Worm (Caenorhabditis elegans) whole organism, L2 larva: Measurements from ENCODE around the gene nhr-132.

Source experiments
- F13H6.1 ChIP-seq: sonication (generic microtip); optimal IDR thresholded peaks from 2 replicates; lab custom pipeline; 2016; ENCODE audit warnings: missing genetic modification characterization, missing compliant biosample characterization
- Y55F3AM.14 ChIP-seq: fragments of 200-800 bp; sonication (Bioruptor generic); optimal IDR thresholded peaks from 2 replicates; lab custom pipeline; 2018; ENCODE audit warnings: mild to moderate bottlenecking, missing genetic modification characterization, missing compliant biosample characterization
- ZK546.5 ChIP-seq: sonication (generic microtip); optimal IDR thresholded peaks from 2 replicates; lab custom pipeline; 2017; ENCODE audit warnings: missing biosample characterization, missing genetic modification characterization
- alr-1 ChIP-seq: fragments of 150-350 bp; optimal IDR thresholded peaks from 2 replicates; lab custom pipeline; 2014; ENCODE audit warnings: missing biosample characterization, missing genetic modification characterization
- aly-2 ChIP-seq: fragments of 150-350 bp; optimal IDR thresholded peaks from 2 replicates; lab custom pipeline; 2014; ENCODE audit warnings: missing biosample characterization, missing genetic modification characterization
- ama-1 ChIP-seq: fragments of 150-350 bp; optimal IDR thresholded peaks from 2 replicates; lab custom pipeline; 2018; ENCODE audit warnings: inconsistent platforms
- blmp-1 ChIP-seq: sonication (generic microtip); optimal IDR thresholded peaks from 2 replicates; lab custom pipeline; 2017; ENCODE audit warnings: missing genetic modification characterization, mild to moderate bottlenecking, missing compliant biosample characterization, antibody characterized with exemption, moderate library complexity; ENCODE audit not compliant: insufficient read depth
- ceh-16 ChIP-seq: fragments of 150-350 bp; optimal IDR thresholded peaks from 2 replicates; lab custom pipeline; 2014; ENCODE audit warnings: missing biosample characterization, missing genetic modification characterization
- ceh-82 ChIP-seq: fragments of 150-350 bp; optimal IDR thresholded peaks from 2 replicates; lab custom pipeline; 2014; ENCODE audit warnings: missing biosample characterization, missing genetic modification characterization
- dmd-4 ChIP-seq: sonication (generic microtip); optimal IDR thresholded peaks from 2 replicates; lab custom pipeline; 2017; ENCODE audit warnings: missing biosample characterization, missing genetic modification characterization
- egl-27 ChIP-seq: sonication (generic microtip); optimal IDR thresholded peaks from 3 replicates; lab custom pipeline; 2017; ENCODE audit warnings: missing biosample characterization, missing genetic modification reagents, missing genetic modification characterization
- elt-1 ChIP-seq: fragments of 150-350 bp; optimal IDR thresholded peaks from 2 replicates; lab custom pipeline; 2014; ENCODE audit warnings: missing biosample characterization, missing genetic modification characterization
- elt-3 ChIP-seq: sonication (generic microtip); optimal IDR thresholded peaks from 2 replicates; lab custom pipeline; 2017; ENCODE audit warnings: missing biosample characterization, missing genetic modification characterization
- fos-1 ChIP-seq: fragments of 150-350 bp; optimal IDR thresholded peaks from 2 replicates; lab custom pipeline; 2014; ENCODE audit warnings: missing biosample characterization, missing genetic modification characterization
- gmeb-1 ChIP-seq: fragments of 150-350 bp; optimal IDR thresholded peaks from 2 replicates; lab custom pipeline; 2014; ENCODE audit warnings: missing biosample characterization, missing genetic modification characterization
- lin-13 ChIP-seq: fragments of 150-350 bp; optimal IDR thresholded peaks from 2 replicates; lab custom pipeline; 2014; ENCODE audit warnings: missing biosample characterization, missing genetic modification reagents, missing genetic modification characterization
- lin-39 ChIP-seq: fragments of 150-350 bp; optimal IDR thresholded peaks from 2 replicates; lab custom pipeline; 2014; ENCODE audit warnings: missing biosample characterization, missing genetic modification reagents, missing genetic modification characterization
- lsy-2 ChIP-seq, 2 experiments: fragments of 150-350 bp in 1 of 2; sonication (generic microtip) in 1 of 2; optimal IDR thresholded peaks; 2 replicates each; lab custom pipeline; 2014 to 2017; ENCODE audit warnings: missing biosample characterization in 2 of 2, missing genetic modification characterization in 2 of 2
- mbf-1 ChIP-seq: sonication (generic microtip); optimal IDR thresholded peaks from 2 replicates; lab custom pipeline; 2017; ENCODE audit warnings: missing biosample characterization, missing genetic modification characterization
- mdl-1 ChIP-seq, 2 experiments: fragments of 150-350 bp in 1 of 2; sonication (generic microtip) in 1 of 2; optimal IDR thresholded peaks; 2 replicates each; lab custom pipeline; 2017; ENCODE audit warnings: missing biosample characterization in 2 of 2, missing genetic modification characterization in 2 of 2
- nhr-12 ChIP-seq: fragments of 150-350 bp; optimal IDR thresholded peaks from 2 replicates; lab custom pipeline; 2014; ENCODE audit warnings: missing biosample characterization, missing genetic modification characterization
- nhr-129 ChIP-seq: fragments of 150-350 bp; optimal IDR thresholded peaks from 2 replicates; lab custom pipeline; 2014; ENCODE audit warnings: missing biosample characterization, missing genetic modification characterization
- nhr-21 ChIP-seq: fragments of 150-350 bp; optimal IDR thresholded peaks from 2 replicates; lab custom pipeline; 2014; ENCODE audit warnings: missing biosample characterization, missing genetic modification characterization
- nhr-23 ChIP-seq: fragments of 150-350 bp; optimal IDR thresholded peaks from 2 replicates; lab custom pipeline; 2014; ENCODE audit warnings: missing biosample characterization, missing genetic modification reagents, missing genetic modification characterization
- nhr-237 ChIP-seq: fragments of 150-350 bp; optimal IDR thresholded peaks from 2 replicates; lab custom pipeline; 2014; ENCODE audit warnings: missing biosample characterization, missing genetic modification characterization
- nhr-6 ChIP-seq: fragments of 150-350 bp; optimal IDR thresholded peaks from 2 replicates; lab custom pipeline; 2014; ENCODE audit warnings: missing biosample characterization, missing genetic modification characterization
- nhr-77 ChIP-seq: fragments of 150-350 bp; optimal IDR thresholded peaks from 2 replicates; lab custom pipeline; 2014; ENCODE audit warnings: missing biosample characterization, missing genetic modification characterization
- skn-1 ChIP-seq: sonication (generic microtip); optimal IDR thresholded peaks from 2 replicates; lab custom pipeline; 2017; ENCODE audit warnings: missing biosample characterization, missing genetic modification characterization
- sma-9 ChIP-seq, 2 experiments: fragments of 150-350 bp in 1 of 2; sonication (generic microtip) in 1 of 2; optimal IDR thresholded peaks; 2 replicates each; lab custom pipeline; 2014 to 2016; ENCODE audit warnings: missing genetic modification characterization in 2 of 2, mild to moderate bottlenecking in 1 of 2, missing biosample characterization in 1 of 2, missing compliant biosample characterization in 1 of 2, missing genetic modification reagents in 1 of 2, moderate library complexity in 1 of 2
- unc-39 ChIP-seq: fragments of 150-350 bp; optimal IDR thresholded peaks from 2 replicates; lab custom pipeline; 2014; ENCODE audit warnings: missing biosample characterization, missing genetic modification characterization
- unc-62 ChIP-seq: fragments of 150-350 bp; optimal IDR thresholded peaks from 2 replicates; lab custom pipeline; 2014; ENCODE audit warnings: missing biosample characterization, missing genetic modification reagents, missing genetic modification characterization
- zag-1 ChIP-seq: fragments of 150-350 bp; optimal IDR thresholded peaks from 2 replicates; lab custom pipeline; 2014; ENCODE audit warnings: missing biosample characterization, missing genetic modification characterization
- ztf-1 ChIP-seq: fragments of 200-800 bp; sonication (Bioruptor generic); conservative IDR thresholded peaks from 2 replicates; pipeline ENCODE4 v1.3.6; 2022; ENCODE audit warnings: missing genetic modification characterization, missing compliant biosample characterization
- ztf-4 ChIP-seq: fragments of 150-350 bp; optimal IDR thresholded peaks from 2 replicates; lab custom pipeline; 2014; ENCODE audit warnings: missing biosample characterization, missing genetic modification characterization

Gene nhr-132

ce11 chrV:536571-536970 is 2.3 kb downstream of the nhr-132 start, which contains the start of gene C14C6.5:
Gene C14C6.5 (plus strand): TSS chrV:536628.
- TF ChIP-seq mbf-1 (tag; lab: Kevin White, UChicago) (no peak), sma-9 (GFP tag; optimal IDR thresholded peaks at IDR 0.05; lab: Kevin White, UChicago) (no peak), sma-9 (tag; optimal IDR thresholded peaks at IDR 0.05; lab: Kevin White, UChicago) (no peak), nhr-77 (tag; lab: Kevin White, UChicago) (no peak), nhr-129 (tag; lab: Kevin White, UChicago) (no peak), fos-1 (tag; lab: Kevin White, UChicago) (no peak), blmp-1 (tag; lab: Kevin White, UChicago) (no peak), nhr-12 (tag; lab: Kevin White, UChicago) (no peak), unc-39 (tag; lab: Kevin White, UChicago) (no peak), ZK546.5 (tag; lab: Kevin White, UChicago) (no peak), nhr-23 (tag; lab: Kevin White, UChicago) (no peak)

- TF ChIP-seq sma-9 (GFP tag; optimal IDR thresholded peaks at IDR 0.05; lab: Kevin White, UChicago) (peak; percentile 81), sma-9 (tag; optimal IDR thresholded peaks at IDR 0.05; lab: Kevin White, UChicago) (no peak), nhr-237 (tag; lab: Kevin White, UChicago) (no peak), ceh-16 (tag; lab: Kevin White, UChicago) (peak; percentile 30), ceh-82 (tag; lab: Kevin White, UChicago) (no peak), egl-27 (tag; lab: Kevin White, UChicago) (no peak), elt-1 (peak; percentile 95), nhr-23 (tag; lab: Kevin White, UChicago) (peak; percentile 26)
Measured at ce11 chrV:539040-539510, 4.8 kb downstream of the nhr-132 start, which contains the start of gene nhr-155. Gene nhr-155 (plus strand): TSS chrV:539460.

ce11 chrV:541470-541869 is 7.2 kb downstream of the nhr-132 start:
- TF ChIP-seq elt-1 = peak; percentile 31
- no peak for TF ChIP-seq nhr-21
- peak; percentile 50 for TF ChIP-seq sma-9 (GFP tag; optimal IDR thresholded peaks at IDR 0.05; lab: Kevin White, UChicago)
- no peak for TF ChIP-seq sma-9 (tag; optimal IDR thresholded peaks at IDR 0.05; lab: Kevin White, UChicago)

ce11 chrV:543169-543568 is 8.9 kb downstream of the nhr-132 start, which contains the start of gene C14C6.3:
Gene C14C6.3 (plus strand): TSS chrV:543469.
- TF ChIP-seq lin-13 (no peak), nhr-12 (tag; lab: Kevin White, UChicago) (no peak), lsy-2 (tag; optimal IDR thresholded peaks at IDR 0.05; lab: Kevin White, UChicago) (no peak), dmd-4 (tag; lab: Kevin White, UChicago) (no peak), lin-39 (tag; lab: Kevin White, UChicago) (no peak), fos-1 (tag; lab: Kevin White, UChicago) (no peak), nhr-77 (tag; lab: Kevin White, UChicago) (no peak), ztf-4 (no peak), unc-62 (GFP tag; lab: Kevin White, UChicago) (no peak), blmp-1 (tag; lab: Kevin White, UChicago) (no peak), ztf-1 (no peak), ceh-82 (tag; lab: Kevin White, UChicago) (no peak), zag-1 (tag; lab: Kevin White, UChicago) (no peak), F13H6.1 (tag; lab: Kevin White, UChicago) (no peak), ama-1 (lab: Kevin White, UChicago) (no peak), Y55F3AM.14 (GFP tag; lab: Kevin White, UChicago) (no peak)

- TF ChIP-seq mdl-1 (tag; optimal IDR thresholded peaks at IDR 0.05; lab: Kevin White, UChicago) = no peak
- TF ChIP-seq nhr-77 (tag; lab: Kevin White, UChicago) = no peak
- no peak for TF ChIP-seq aly-2 (tag; lab: Kevin White, UChicago)
- TF ChIP-seq alr-1 (tag; lab: Kevin White, UChicago) = no peak
- TF ChIP-seq lin-39 (tag; lab: Kevin White, UChicago) = no peak
- TF ChIP-seq unc-62 (GFP tag; lab: Kevin White, UChicago) = no peak
- no peak for TF ChIP-seq ceh-82 (tag; lab: Kevin White, UChicago)
- no peak for TF ChIP-seq gmeb-1 (tag; lab: Kevin White, UChicago)
- no peak for TF ChIP-seq lin-13
- TF ChIP-seq nhr-6 (tag; lab: Kevin White, UChicago) = no peak
- no peak for TF ChIP-seq elt-1
- TF ChIP-seq skn-1 (tag; lab: Kevin White, UChicago) = no peak
- no peak for TF ChIP-seq blmp-1 (tag; lab: Kevin White, UChicago)
- TF ChIP-seq mbf-1 (tag; lab: Kevin White, UChicago) = no peak
- no peak for TF ChIP-seq dmd-4 (tag; lab: Kevin White, UChicago)
- no peak for TF ChIP-seq elt-3
Measured at ce11 chrV:547980-548379, 13.7 kb downstream of the nhr-132 start, which contains the start of gene C14C6.6. Gene C14C6.6 (minus strand): TSS chrV:548080.
